Worm (Caenorhabditis elegans) whole organism, late embryonic: Measurements from ENCODE around the gene C25G6.3.

Source experiments
- ama-1 ChIP-seq: fragments of 150-350 bp; optimal IDR thresholded peaks from 2 replicates; lab custom pipeline; 2014
- ceh-14 ChIP-seq: sonication (generic microtip); optimal IDR thresholded peaks from 2 replicates; lab custom pipeline; 2016; ENCODE audit warnings: missing genotype, missing genetic modification characterization, missing compliant biosample characterization
- ceh-19 ChIP-seq: fragments of 200-800 bp; sonication (Bioruptor generic); optimal IDR thresholded peaks from 2 replicates; lab custom pipeline; 2018; ENCODE audit warnings: mild to moderate bottlenecking, missing genetic modification characterization, missing compliant biosample characterization
- ceh-6 ChIP-seq: fragments of 200-800 bp; sonication (Bioruptor generic); optimal IDR thresholded peaks from 2 replicates; lab custom pipeline; 2018; ENCODE audit warnings: mild to moderate bottlenecking, missing genetic modification characterization, missing compliant biosample characterization
- fkh-10 ChIP-seq: fragments of 150-350 bp; optimal IDR thresholded peaks from 2 replicates; lab custom pipeline; 2014; ENCODE audit warnings: missing biosample characterization, missing genetic modification reagents, missing genetic modification characterization
- hlh-13 ChIP-seq: fragments of 200-800 bp; sonication (Bioruptor generic); optimal IDR thresholded peaks from 2 replicates; lab custom pipeline; 2018; ENCODE audit warnings: mild to moderate bottlenecking, missing genetic modification characterization, missing compliant biosample characterization
- hlh-30 ChIP-seq: sonication (generic microtip); optimal IDR thresholded peaks from 2 replicates; lab custom pipeline; 2017; ENCODE audit warnings: antibody characterized with exemption, missing genetic modification characterization, missing compliant biosample characterization; ENCODE audit not compliant: insufficient read depth
- nfya-1 ChIP-seq: sonication (generic microtip); optimal IDR thresholded peaks from 2 replicates; lab custom pipeline; 2017; ENCODE audit warnings: missing genetic modification characterization, mild to moderate bottlenecking, missing compliant biosample characterization, antibody characterized with exemption, moderate library complexity
- nhr-11 ChIP-seq: fragments of 150-350 bp; optimal IDR thresholded peaks from 2 replicates; lab custom pipeline; 2014; ENCODE audit warnings: missing biosample characterization, missing genetic modification characterization
- pat-9 ChIP-seq: fragments of 200-800 bp; sonication (Bioruptor generic); optimal IDR thresholded peaks from 2 replicates; lab custom pipeline; 2018; ENCODE audit warnings: mild to moderate bottlenecking, missing genetic modification characterization, moderate library complexity, missing compliant biosample characterization
- pha-4 ChIP-seq: fragments of 150-350 bp; optimal IDR thresholded peaks from 2 replicates; lab custom pipeline; 2018; ENCODE audit warnings: missing biosample characterization, missing genetic modification reagents, missing genetic modification characterization
- sox-4 ChIP-seq: sonication (generic microtip); optimal IDR thresholded peaks from 2 replicates; lab custom pipeline; 2017; ENCODE audit warnings: mild to moderate bottlenecking, missing genetic modification characterization, inconsistent platforms, missing compliant biosample characterization
- ttx-3 ChIP-seq: sonication (generic microtip); optimal IDR thresholded peaks from 2 replicates; lab custom pipeline; 2016; ENCODE audit warnings: missing genetic modification reagents, missing genetic modification characterization, missing compliant biosample characterization
- unc-3 ChIP-seq, 2 experiments: fragments of 200-800 bp in 1 of 2; sonication (Bioruptor generic) in 1 of 2; sonication (generic microtip) in 1 of 2; conservative IDR thresholded peaks in 1 of 2; optimal IDR thresholded peaks in 1 of 2; 2 replicates each; pipeline versions ENCODE4 v1.3.6 to Lab custom; 2016 to 2022; ENCODE audit warnings: missing compliant biosample characterization in 2 of 2, missing genetic modification characterization in 2 of 2, missing genetic modification reagents in 1 of 2

DNA sequence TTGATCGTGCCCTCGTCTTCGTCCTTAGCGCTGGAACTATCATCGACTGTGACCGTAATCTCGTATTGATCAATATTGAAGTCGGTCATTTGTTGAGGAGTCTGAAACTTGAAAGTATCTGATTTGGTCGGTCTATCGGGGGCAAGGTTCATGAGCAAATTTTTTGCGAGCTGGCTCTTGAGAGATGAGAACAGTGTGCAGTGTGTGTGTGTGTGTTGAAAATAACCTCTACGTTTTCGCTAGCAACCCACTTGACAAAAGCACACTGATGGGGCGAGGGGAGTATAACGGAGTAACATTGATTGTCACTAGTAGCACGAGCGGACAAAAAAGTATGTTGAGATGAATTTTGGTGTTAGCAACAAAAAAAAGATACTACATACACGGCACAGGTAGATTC lies at the start of gene C25G6.3:
- TF ChIP-seq hlh-30 (tag; lab: Kevin White, UChicago) (no peak), pha-4 (no peak), ceh-6 (GFP tag; lab: Kevin White, UChicago) (no peak), ceh-19 (GFP tag; lab: Kevin White, UChicago) (no peak), nhr-11 (tag; lab: Kevin White, UChicago) (no peak), ttx-3 (no peak), pat-9 (no peak), unc-3 (GFP tag; conservative IDR thresholded peaks at IDR 0.05; lab: Robert Waterston, UW) (no peak), unc-3 (tag; optimal IDR thresholded peaks at IDR 0.05; lab: Kevin White, UChicago) (no peak), ama-1 (lab: Kevin White, UChicago) (no peak), nfya-1 (no peak), ceh-14 (no peak), fkh-10 (no peak), sox-4 (tag; lab: Kevin White, UChicago) (no peak), hlh-13 (GFP tag; lab: Kevin White, UChicago) (no peak)
